Worm (Caenorhabditis elegans) whole organism, mixed stage, embryonic: ENCODE measurements around the gene K01A6.5.

Source experiments
- blmp-1 ChIP-seq: fragments of 150-350 bp; optimal IDR thresholded peaks from 2 replicates; lab custom pipeline; 2014; ENCODE audit warnings: missing biosample characterization, missing genetic modification characterization
- ces-1 ChIP-seq: fragments of 150-350 bp; optimal IDR thresholded peaks from 2 replicates; lab custom pipeline; 2014; ENCODE audit warnings: missing biosample characterization, missing genetic modification reagents, missing genetic modification characterization
- flh-1 ChIP-seq: fragments of 200-800 bp; sonication (Bioruptor generic); optimal IDR thresholded peaks from 2 replicates; lab custom pipeline; 2018; ENCODE audit warnings: mild to moderate bottlenecking, missing genetic modification characterization, moderate library complexity, missing compliant biosample characterization
- snpc-4 ChIP-seq: fragments of 150-350 bp; optimal IDR thresholded peaks from 2 replicates; lab custom pipeline; 2014; ENCODE audit warnings: missing biosample characterization, missing genetic modification characterization
- unc-120 ChIP-seq: sonication (generic microtip); optimal IDR thresholded peaks from 2 replicates; lab custom pipeline; 2017; ENCODE audit warnings: missing genetic modification characterization, missing compliant biosample characterization; ENCODE audit not compliant: poor library complexity, severe bottlenecking
- unc-39 ChIP-seq: fragments of 150-350 bp; optimal IDR thresholded peaks from 2 replicates; lab custom pipeline; 2014; ENCODE audit warnings: missing biosample characterization, missing genetic modification characterization
- unc-62 ChIP-seq: fragments of 150-350 bp; optimal IDR thresholded peaks from 2 replicates; lab custom pipeline; 2014; ENCODE audit warnings: missing biosample characterization, missing genetic modification reagents, missing genetic modification characterization
- ztf-11 ChIP-seq: fragments of 150-350 bp; optimal IDR thresholded peaks from 2 replicates; lab custom pipeline; 2014; ENCODE audit warnings: missing biosample characterization, missing genetic modification characterization

DNA sequence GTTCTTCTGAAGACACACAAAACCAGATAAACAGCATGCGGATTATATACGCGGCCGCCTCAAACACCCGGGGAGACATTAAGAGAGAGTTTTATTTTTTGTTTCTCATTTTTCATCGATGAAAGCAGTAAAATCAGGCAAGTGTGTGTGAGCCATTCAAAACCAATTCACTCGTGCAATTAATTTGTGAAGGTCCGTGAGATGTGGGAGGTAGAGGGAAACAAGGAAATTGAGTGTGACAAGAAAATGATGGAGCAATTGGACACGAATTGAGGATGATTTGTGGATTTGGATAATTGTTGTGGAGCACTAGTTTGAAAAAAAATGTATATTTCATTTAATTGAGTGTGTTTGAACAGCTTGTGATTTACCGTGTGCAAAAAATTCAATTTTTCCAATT lies 45.3 kb downstream of the K01A6.5 start:
- TF ChIP-seq flh-1 (GFP tag; lab: Kevin White, UChicago), result no peak
- no peak for TF ChIP-seq unc-39 (tag; lab: Kevin White, UChicago)
- no peak for TF ChIP-seq ztf-11 (tag; lab: Kevin White, UChicago)
- no peak for TF ChIP-seq ces-1 (GFP tag; lab: Kevin White, UChicago)
- no peak for TF ChIP-seq unc-120 (tag; lab: Kevin White, UChicago)
- no peak for TF ChIP-seq snpc-4 (tag; lab: Kevin White, UChicago)
- TF ChIP-seq blmp-1 (tag; lab: Kevin White, UChicago), result no peak
- no peak for TF ChIP-seq unc-62 (GFP tag; lab: Kevin White, UChicago)
